Worm (Caenorhabditis elegans): Measurements from ENCODE around the gene F20B6.10.

DNA sequence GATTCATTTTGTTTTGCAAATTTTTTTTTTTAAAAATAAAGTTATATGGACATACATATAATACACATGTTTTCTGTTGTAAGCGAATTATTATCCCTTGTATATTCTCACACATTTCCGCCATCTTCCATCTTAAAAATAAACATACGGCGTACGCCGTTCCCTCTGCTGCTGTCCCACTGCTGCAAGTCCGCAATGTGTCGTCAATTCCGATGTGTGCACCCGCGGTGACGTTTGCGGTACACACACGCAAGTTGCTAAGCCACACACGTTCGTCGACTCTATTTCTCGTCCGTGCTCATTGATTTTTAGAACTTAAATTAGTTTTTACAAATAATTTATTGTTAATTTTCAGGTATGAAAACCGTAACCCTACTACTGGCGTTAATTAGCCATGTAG lies 43.3 kb upstream of the F20B6.10 start, which contains the start of gene C52B9.4:
- TF ChIP-seq flt-1 (GFP tag; IDR thresholded peaks at IDR 0.05), result no peak
- TF ChIP-seq tbx-11 (GFP tag; IDR thresholded peaks at IDR 0.05), result no peak
- no peak for TF ChIP-seq ceh-36 (tag; optimal IDR thresholded peaks at IDR 0.05)
- no peak for TF ChIP-seq ama-1 (optimal IDR thresholded peaks at IDR 0.05)
- no peak for TF ChIP-seq hmbx-1 (tag; optimal IDR thresholded peaks at IDR 0.05)
- no peak for TF ChIP-seq tbx-37 (GFP tag; conservative IDR thresholded peaks at IDR 0.05)
- TF ChIP-seq aly-1 (tag; optimal IDR thresholded peaks at IDR 0.05), result no peak
